Worm (Caenorhabditis elegans): ENCODE measurements around the gene Y69A2AR.25.

The Y69A2AR.25 gene

DNA sequence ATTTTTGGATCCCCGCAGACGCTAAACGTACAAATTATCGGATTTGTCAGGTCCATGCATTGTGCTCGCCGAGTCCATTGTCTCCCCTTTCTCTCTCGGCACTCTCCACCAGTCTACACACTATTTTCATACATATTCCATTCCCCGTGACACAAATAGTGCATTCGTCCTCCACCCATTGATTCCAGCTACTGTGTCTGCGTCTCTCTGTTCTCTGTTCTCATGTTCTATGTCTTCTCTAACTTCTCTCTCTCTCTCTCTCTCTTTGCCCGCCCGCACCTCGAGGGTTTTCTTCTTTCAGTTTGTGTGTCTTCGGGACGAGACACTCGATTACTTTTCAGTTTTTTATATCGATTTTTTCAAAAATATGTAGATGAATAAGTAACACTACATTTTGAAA, 31.5 kb upstream of the Y69A2AR.25 start (continued):
- 0 out of 2 replicates have a peak, but pooled peaks have one; percentile 42 for TF ChIP-seq C06A6.2 (GFP tag; conservative IDR thresholded peaks at IDR 0.05)
- TF ChIP-seq akir-1 (GFP tag; optimal IDR thresholded peaks at IDR 0.05) = no peak
- no peak for TF ChIP-seq F52B5.7 (tag; optimal IDR thresholded peaks at IDR 0.05)
- TF ChIP-seq hmg-1.2 (GFP tag; IDR thresholded peaks at IDR 0.05) = peak; percentile 87
- peak; percentile 70 for TF ChIP-seq mcd-1 (GFP tag; IDR thresholded peaks at IDR 0.05)
- no peak for TF ChIP-seq ceh-40 (GFP tag; IDR thresholded peaks at IDR 0.05)
- TF ChIP-seq atf-7 (tag; optimal IDR thresholded peaks at IDR 0.05) = no peak
- TF ChIP-seq snpc-4 (GFP tag; optimal IDR thresholded peaks at IDR 0.05) = no peak
- TF ChIP-seq snpc-4 (tag; optimal IDR thresholded peaks at IDR 0.05) = peak in 1 of 4 experiments; percentile 43
- 0 out of 2 replicates have a peak, but pooled peaks have one; percentile 12 for TF ChIP-seq attf-3 (GFP tag; conservative IDR thresholded peaks at IDR 0.05)
- no peak for TF ChIP-seq B0035.1 (tag; optimal IDR thresholded peaks at IDR 0.05)
- TF ChIP-seq lin-40 (tag; optimal IDR thresholded peaks at IDR 0.05) = peak; percentile 73
- peak; percentile 60; the same call in 1 of the 2 replicates for TF ChIP-seq nfyb-1 (GFP tag; IDR thresholded peaks at IDR 0.05)
- TF ChIP-seq lin-54 (GFP tag; optimal IDR thresholded peaks at IDR 0.05) = peak; percentile 43
- TF ChIP-seq pbrm-1 (GFP tag; IDR thresholded peaks at IDR 0.05) = peak; percentile 76
- TF ChIP-seq him-1 (tag; optimal IDR thresholded peaks at IDR 0.05) = no peak
- peak; percentile 60 for TF ChIP-seq zfh-2 (GFP tag; conservative IDR thresholded peaks at IDR 0.05)

DNA sequence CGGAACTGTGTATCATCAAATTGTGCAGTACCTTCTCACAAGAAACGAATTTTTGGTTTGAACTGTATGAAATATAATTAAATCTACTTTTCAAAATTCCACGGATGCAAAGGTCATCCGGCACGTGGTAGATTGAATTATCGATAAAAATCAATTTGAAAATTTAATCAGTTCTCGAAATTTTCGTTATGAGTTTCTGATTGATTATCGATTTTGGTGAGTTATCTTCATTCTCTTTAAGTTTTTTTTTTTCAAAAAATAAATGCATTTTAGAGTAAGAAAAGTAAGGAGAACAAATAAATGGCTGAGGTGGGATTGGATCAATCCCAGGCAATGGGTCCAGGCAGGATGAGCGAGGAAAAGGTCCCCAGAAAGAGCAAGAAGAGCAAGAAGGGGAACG, 29.2 kb upstream of the Y69A2AR.25 start, which contains the start of gene Y69A2AR.47:
Y69A2AR.47 (plus strand) TSS at position 301 of the 400 bp plus-strand sequence.
- TF ChIP-seq pha-4 (tag; optimal IDR thresholded peaks at IDR 0.05) (no peak), C17E4.6 (GFP tag; IDR thresholded peaks at IDR 0.05) (no peak), B0019.2 (GFP tag; conservative IDR thresholded peaks at IDR 0.05) (no peak), F37B4.10 (GFP tag; IDR thresholded peaks at IDR 0.05) (no peak), snpc-3.4 (tag; optimal IDR thresholded peaks at IDR 0.05) (no peak), attf-5 (GFP tag; optimal IDR thresholded peaks at IDR 0.05) (no peak), rec-8 (tag; optimal IDR thresholded peaks at IDR 0.05) (no peak)

DNA sequence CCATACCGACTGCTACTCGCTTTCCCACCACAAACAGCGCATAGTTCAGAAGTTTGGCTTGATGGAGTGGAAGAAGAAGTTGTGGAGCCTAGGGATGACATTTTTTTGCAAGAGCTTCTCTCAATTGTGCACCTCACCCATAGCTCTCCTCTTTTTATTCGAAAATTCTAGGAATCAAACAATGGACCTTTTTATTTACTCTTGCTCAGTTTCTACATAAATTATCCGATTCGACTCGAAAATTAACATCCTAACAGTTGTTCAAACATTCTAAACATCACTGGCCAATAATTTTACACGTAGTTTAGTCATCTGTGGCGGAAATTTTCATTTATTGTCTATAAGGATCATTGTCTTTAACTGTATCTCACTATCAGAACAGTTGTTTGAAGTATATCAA, 13.3 kb upstream of the Y69A2AR.25 start, which contains the start of gene nhr-242:
nhr-242 (minus strand) TSS at position 101 of the 400 bp plus-strand sequence.
- TF ChIP-seq ceh-91 (GFP tag; IDR thresholded peaks at IDR 0.05) (no peak), madf-3 (GFP tag; IDR thresholded peaks at IDR 0.05) (no peak), cebp-2 (GFP tag; IDR thresholded peaks at IDR 0.05) (no peak), mel-28 (tag; optimal IDR thresholded peaks at IDR 0.05; ENCODE audit: borderline replicate concordance) (no peak), rcor-1 (GFP tag; IDR thresholded peaks at IDR 0.05) (no peak), hmg-1.2 (GFP tag; IDR thresholded peaks at IDR 0.05) (no peak), fkh-3 (tag; optimal IDR thresholded peaks at IDR 0.05) (no peak), chd-7 (tag; optimal IDR thresholded peaks at IDR 0.05) (no peak), hmg-20 (GFP tag; IDR thresholded peaks at IDR 0.05) (no peak), egl-18 (GFP tag; IDR thresholded peaks at IDR 0.05) (no peak), hlh-12 (tag; optimal IDR thresholded peaks at IDR 0.05) (no peak), nfyb-1 (GFP tag; IDR thresholded peaks at IDR 0.05) (no peak), B0261.1 (tag; optimal IDR thresholded peaks at IDR 0.05) (no peak), F22D6.2 (tag; optimal IDR thresholded peaks at IDR 0.05) (no peak), ztf-3 (GFP tag; optimal IDR thresholded peaks at IDR 0.05) (no peak)

Measured in whole organism, young adult.